Worm (Caenorhabditis elegans): ENCODE results near the gene C05D12.4.

C05D12.4 gene

DNA sequence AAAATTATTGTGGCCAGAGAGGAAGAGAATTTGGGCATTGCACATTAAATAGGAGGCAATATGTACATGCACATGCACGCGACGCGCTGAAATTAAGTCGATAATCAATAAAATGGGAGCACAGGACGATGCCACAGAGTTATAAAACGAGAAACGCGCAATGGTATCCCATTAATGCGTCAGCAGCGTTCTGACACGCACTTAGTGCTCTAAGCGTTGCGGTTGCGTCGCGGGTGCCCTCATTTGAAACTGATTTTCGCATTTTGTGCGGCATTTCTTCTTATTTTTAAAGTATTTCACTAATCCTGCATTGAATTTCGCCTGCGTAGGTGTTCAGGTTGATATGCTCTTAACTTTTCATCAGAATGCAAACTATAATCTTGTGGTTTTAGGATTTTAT, 21.3 kb downstream of the C05D12.4 start, which contains the start of gene rsp-1 (continued):
- TF ChIP-seq madf-6 (GFP tag; IDR thresholded peaks at IDR 0.05) (peak; percentile 84), him-1 (tag; optimal IDR thresholded peaks at IDR 0.05) (no peak), ztf-6 (GFP tag; IDR thresholded peaks at IDR 0.05) (0 out of 2 replicates have a peak, but pooled peaks have one; percentile 26), nfya-2 (GFP tag; IDR thresholded peaks at IDR 0.05) (no peak), Y53F4B.3 (GFP tag; IDR thresholded peaks at IDR 0.05) (no peak), snpc-1.3 (tag; optimal IDR thresholded peaks at IDR 0.05; ENCODE audit: insufficient read depth) (peak; percentile 72), ceh-91 (GFP tag; IDR thresholded peaks at IDR 0.05) (peak; percentile 73), chd-7 (tag; optimal IDR thresholded peaks at IDR 0.05) (peak; percentile 64), ZK185.1 (tag; optimal IDR thresholded peaks at IDR 0.05; ENCODE audit: poor library complexity, severe bottlenecking) (peak; percentile 80), lin-35 (GFP tag; optimal IDR thresholded peaks at IDR 0.05) (peak in 2 of 3 experiments; percentile 74 to 93), K12H6.12 (tag; optimal IDR thresholded peaks at IDR 0.05) (peak; percentile 80), unc-130 (GFP tag; optimal IDR thresholded peaks at IDR 0.05) (no peak), dpff-1 (tag; optimal IDR thresholded peaks at IDR 0.05) (no peak), ztf-3 (GFP tag; optimal IDR thresholded peaks at IDR 0.05) (no peak), Y95B8A.8 (GFP tag; IDR thresholded peaks at IDR 0.05) (peak; percentile 93), ceh-40 (GFP tag; IDR thresholded peaks at IDR 0.05) (no peak), F23B12.7 (tag; optimal IDR thresholded peaks at IDR 0.05; ENCODE audit: insufficient read depth) (peak; percentile 85), gei-17 (GFP tag; optimal IDR thresholded peaks at IDR 0.05) (peak; percentile 43), atf-7 (tag; optimal IDR thresholded peaks at IDR 0.05) (peak; percentile 66), egl-18 (GFP tag; IDR thresholded peaks at IDR 0.05) (0 out of 2 replicates have a peak, but pooled peaks have one; percentile 30), F22D6.2 (tag; optimal IDR thresholded peaks at IDR 0.05) (peak; percentile 27), Y53G8AR.9 (GFP tag; conservative IDR thresholded peaks at IDR 0.05) (peak; percentile 93), sdz-38 (tag; optimal IDR thresholded peaks at IDR 0.05) (no peak), attf-6 (GFP tag; IDR thresholded peaks at IDR 0.05) (no peak; the same call in 1 of the 2 replicates), dox-1 (GFP tag; IDR thresholded peaks at IDR 0.05) (peak; percentile 95), nhr-120 (GFP tag; IDR thresholded peaks at IDR 0.05) (no peak), dpl-1 (GFP tag; optimal IDR thresholded peaks at IDR 0.05) (peak; percentile 56), hlh-12 (tag; optimal IDR thresholded peaks at IDR 0.05) (no peak), madf-10 (tag; optimal IDR thresholded peaks at IDR 0.05) (peak; percentile 80), ztf-18 (tag; optimal IDR thresholded peaks at IDR 0.05) (peak; percentile 99), ceh-58 (GFP tag; IDR thresholded peaks at IDR 0.05) (no peak), nhr-27 (tag; optimal IDR thresholded peaks at IDR 0.05) (no peak), cebp-2 (GFP tag; IDR thresholded peaks at IDR 0.05) (no peak), let-526 (GFP tag; IDR thresholded peaks at IDR 0.05) (peak; percentile 79), aptf-3 (GFP tag; IDR thresholded peaks at IDR 0.05) (no peak), attf-5 (GFP tag; optimal IDR thresholded peaks at IDR 0.05) (peak; percentile 98), lin-40 (tag; optimal IDR thresholded peaks at IDR 0.05) (peak; percentile 88), tbx-9 (tag; optimal IDR thresholded peaks at IDR 0.05; ENCODE audit: borderline replicate concordance) (no peak), F57C9.4 (tag; optimal IDR thresholded peaks at IDR 0.05) (no peak), F37B4.10 (GFP tag; IDR thresholded peaks at IDR 0.05) (no peak), ztf-22 (GFP tag; optimal IDR thresholded peaks at IDR 0.05) (no peak), B0035.1 (tag; optimal IDR thresholded peaks at IDR 0.05) (peak; percentile 14), F33H1.4 (GFP tag; IDR thresholded peaks at IDR 0.05) (peak; percentile 76), pbrm-1 (GFP tag; IDR thresholded peaks at IDR 0.05) (peak; percentile 91), B0019.2 (GFP tag; conservative IDR thresholded peaks at IDR 0.05) (peak; percentile 67; the same call in 1 of the 2 replicates), rec-8 (tag; optimal IDR thresholded peaks at IDR 0.05) (no peak), F10E7.11 (tag; optimal IDR thresholded peaks at IDR 0.05) (no peak), hmg-1.2 (GFP tag; IDR thresholded peaks at IDR 0.05) (peak; percentile 61), mxl-1 (tag; optimal IDR thresholded peaks at IDR 0.05) (no peak)

All from whole organism, young adult.